Worm (Caenorhabditis elegans) whole organism, L4 larva: ENCODE data around the gene C33F10.4.

Source experiments
- F26F4.8 ChIP-seq: fragments of 200-800 bp; sonication (Bioruptor generic); conservative IDR thresholded peaks from 2 replicates; pipeline ENCODE4 v1.3.6; 2022; ENCODE audit warnings: missing genetic modification characterization, missing compliant biosample characterization
- F44E2.7 ChIP-seq: fragments of 200-800 bp; sonication (Bioruptor generic); IDR thresholded peaks from 2 replicates; pipeline ENCODE4 v2.1.2; 2022; ENCODE audit warnings: missing genetic modification characterization, missing compliant biosample characterization
- F49E8.2 ChIP-seq: sonication (generic microtip); optimal IDR thresholded peaks from 2 replicates; lab custom pipeline; 2016; ENCODE audit warnings: missing compliant biosample characterization, mild to moderate bottlenecking, missing genetic modification characterization, borderline replicate concordance
- ces-1 ChIP-seq: fragments of 150-350 bp; sonication (generic microtip); optimal IDR thresholded peaks from 4 replicates; lab custom pipeline; 2014; ENCODE audit warnings: missing biosample characterization, missing genetic modification reagents, missing genetic modification characterization
- daf-12 ChIP-seq: fragments of 150-350 bp; optimal IDR thresholded peaks from 2 replicates; lab custom pipeline; 2014; ENCODE audit warnings: missing biosample characterization, missing genetic modification reagents, missing genetic modification characterization
- nhr-41 ChIP-seq: fragments of 200-800 bp; sonication (Bioruptor generic); IDR thresholded peaks from 2 replicates; pipeline ENCODE4 v1.3.6; 2022; ENCODE audit warnings: missing genetic modification reagents, missing genetic modification characterization, missing compliant biosample characterization
- sdz-12 ChIP-seq: fragments of 200-800 bp; sonication (Bioruptor generic); optimal IDR thresholded peaks from 2 replicates; lab custom pipeline; 2018; ENCODE audit warnings: mild to moderate bottlenecking, missing genetic modification characterization, missing compliant biosample characterization
- set-16 ChIP-seq: fragments of 200-800 bp; sonication (Bioruptor generic); IDR thresholded peaks from 2 replicates; pipeline ENCODE4 v1.3.6; 2022; ENCODE audit warnings: missing genetic modification reagents, missing genetic modification characterization, missing compliant biosample characterization
- zag-1 ChIP-seq: fragments of 150-350 bp; optimal IDR thresholded peaks from 2 replicates; lab custom pipeline; 2014; ENCODE audit warnings: missing biosample characterization, missing genetic modification characterization
- ztf-11 ChIP-seq: fragments of 150-350 bp; optimal IDR thresholded peaks from 2 replicates; lab custom pipeline; 2014; ENCODE audit warnings: missing biosample characterization, missing genetic modification characterization

DNA sequence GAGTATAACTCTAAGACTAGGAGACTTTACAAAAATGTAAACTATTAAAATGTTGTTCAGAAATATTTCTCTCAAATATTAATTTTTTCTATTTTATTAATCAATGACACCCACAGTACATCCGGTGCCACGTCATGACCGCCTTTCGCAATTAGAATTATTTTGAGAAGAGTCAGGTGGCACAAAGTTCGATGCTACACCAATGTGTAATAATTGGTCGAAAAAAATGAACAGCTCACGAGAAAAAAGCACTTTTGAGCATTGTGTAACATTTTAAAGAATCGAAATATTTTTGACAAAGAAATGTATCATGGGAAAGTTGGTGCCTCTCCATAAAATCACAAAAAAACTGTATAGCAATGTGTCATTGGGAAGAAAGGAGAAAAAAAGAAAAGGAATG is 11.2 kb downstream of the C33F10.4 start:
- TF ChIP-seq daf-12 (tag; lab: Kevin White, UChicago), result no peak
- no peak for TF ChIP-seq nhr-41
- no peak for TF ChIP-seq F49E8.2 (tag; lab: Kevin White, UChicago)
- TF ChIP-seq ztf-11 (tag; lab: Kevin White, UChicago), result no peak
- no peak for TF ChIP-seq sdz-12
- no peak for TF ChIP-seq F44E2.7 (GFP tag; lab: Robert Waterston, UW)
- no peak for TF ChIP-seq F26F4.8 (GFP tag; lab: Robert Waterston, UW)
- no peak for TF ChIP-seq zag-1 (tag; lab: Kevin White, UChicago)
- no peak for TF ChIP-seq ces-1 (GFP tag; lab: Kevin White, UChicago)
- no peak for TF ChIP-seq set-16 (GFP tag; lab: Robert Waterston, UW)
